Worm (Caenorhabditis elegans): ENCODE data around the gene mfsd-13.2.

Gene mfsd-13.2

ce11 chrII:7183493-7184272 is 18.0 kb upstream of the mfsd-13.2 start, which contains the start of gene pdl-1:
Gene pdl-1 (plus strand): TSS chrII:7183801.
- TF ChIP-seq nhr-232 (tag; optimal IDR thresholded peaks at IDR 0.05) (peak; percentile 92), syd-9 (tag; optimal IDR thresholded peaks at IDR 0.05) (peak; percentile 95), fax-1 (tag; optimal IDR thresholded peaks at IDR 0.05) (peak; percentile 88), lin-11 (tag; optimal IDR thresholded peaks at IDR 0.05) (peak; percentile 89), C38D4.7 (GFP tag; optimal IDR thresholded peaks at IDR 0.05) (peak; percentile 94), ceh-6 (GFP tag; optimal IDR thresholded peaks at IDR 0.05) (peak; percentile 92), ceh-24 (tag; optimal IDR thresholded peaks at IDR 0.05) (peak; percentile 73), pag-3 (tag; optimal IDR thresholded peaks at IDR 0.05; ENCODE audit: borderline replicate concordance) (peak; percentile 82), ztf-16 (tag; optimal IDR thresholded peaks at IDR 0.05) (peak; percentile 95), hlh-30 (tag; optimal IDR thresholded peaks at IDR 0.05; ENCODE audit: insufficient read depth) (peak; percentile 68), madf-2 (tag; optimal IDR thresholded peaks at IDR 0.05) (peak; percentile 92), pax-1 (tag; optimal IDR thresholded peaks at IDR 0.05) (no peak), tbx-7 (tag; optimal IDR thresholded peaks at IDR 0.05) (peak; percentile 72), ceh-48 (tag; optimal IDR thresholded peaks at IDR 0.05) (peak; percentile 85), ceh-18 (tag; optimal IDR thresholded peaks at IDR 0.05) (peak; percentile 86), nfya-1 (tag; optimal IDR thresholded peaks at IDR 0.05) (peak; percentile 54), fkh-10 (GFP tag; optimal IDR thresholded peaks at IDR 0.05) (no peak), nhr-11 (tag; optimal IDR thresholded peaks at IDR 0.05) (no peak), mec-3 (tag; optimal IDR thresholded peaks at IDR 0.05; ENCODE audit: borderline replicate concordance) (peak; percentile 80), ref-2 (tag; optimal IDR thresholded peaks at IDR 0.05) (peak; percentile 91), sox-2 (GFP tag; IDR thresholded peaks at IDR 0.05) (peak; percentile 87), unc-86 (tag; optimal IDR thresholded peaks at IDR 0.05) (peak; percentile 91), ttx-3 (tag; optimal IDR thresholded peaks at IDR 0.05) (peak; percentile 89), ama-1 (optimal IDR thresholded peaks at IDR 0.05) (no peak), pha-2 (tag; optimal IDR thresholded peaks at IDR 0.05) (peak; percentile 91), dmd-4 (tag; optimal IDR thresholded peaks at IDR 0.05; ENCODE audit: borderline replicate concordance) (peak; percentile 89), elt-2 (tag; optimal IDR thresholded peaks at IDR 0.05) (peak; percentile 94), rnt-1 (tag; optimal IDR thresholded peaks at IDR 0.05) (peak; percentile 89), fkh-6 (tag; optimal IDR thresholded peaks at IDR 0.05) (peak; percentile 91), ceh-45 (GFP tag; IDR thresholded peaks at IDR 0.05) (peak; percentile 93), Y22D7AL.16 (tag; optimal IDR thresholded peaks at IDR 0.05) (peak; percentile 87), C08G9.2 (tag; optimal IDR thresholded peaks at IDR 0.05) (peak; percentile 88), ceh-19 (GFP tag; optimal IDR thresholded peaks at IDR 0.05) (peak; percentile 96), ceh-2 (tag; optimal IDR thresholded peaks at IDR 0.05) (peak; percentile 90), zip-5 (tag; optimal IDR thresholded peaks at IDR 0.05) (peak; percentile 81), F13H6.1 (tag; optimal IDR thresholded peaks at IDR 0.05) (peak; percentile 79), sdc-2 (tag; optimal IDR thresholded peaks at IDR 0.05) (peak; percentile 87), gmeb-2 (tag; optimal IDR thresholded peaks at IDR 0.05) (peak; percentile 94), ceh-9 (tag; optimal IDR thresholded peaks at IDR 0.05) (peak; percentile 85), pha-4 (tag; optimal IDR thresholded peaks at IDR 0.05) (no peak), pros-1 (tag; optimal IDR thresholded peaks at IDR 0.05) (peak; percentile 83), hlh-13 (GFP tag; optimal IDR thresholded peaks at IDR 0.05) (peak; percentile 94), lim-6 (tag; optimal IDR thresholded peaks at IDR 0.05) (peak; percentile 61), tbx-2 (tag; optimal IDR thresholded peaks at IDR 0.05) (peak; percentile 96), ceh-14 (tag; optimal IDR thresholded peaks at IDR 0.05) (peak; percentile 89), pat-9 (tag; optimal IDR thresholded peaks at IDR 0.05) (peak; percentile 93), ceh-34 (tag; optimal IDR thresholded peaks at IDR 0.05) (peak; percentile 93), K09A11.1 (tag; optimal IDR thresholded peaks at IDR 0.05; ENCODE audit: insufficient read depth) (peak; percentile 72), npax-4 (tag; optimal IDR thresholded peaks at IDR 0.05) (peak; percentile 74), pqm-1 (tag; optimal IDR thresholded peaks at IDR 0.05) (peak; percentile 84), ceh-22 (tag; optimal IDR thresholded peaks at IDR 0.05) (no peak)

Data from whole organism, late embryonic.